Fruit fly (Drosophila melanogaster) whole organism, prepupa: Measurements from ENCODE around the gene CG11670.
A peak's percentile ranks its signal among the peaks of the same experiment; 100 is the strongest.

Experiments
- CG11294 ChIP-seq: fragments of 200-800 bp; sonication (Bioruptor generic); IDR thresholded peaks from 2 replicates; pipeline ENCODE4 v1.3.6; 2022; ENCODE audit warnings: missing biosample characterization, missing genetic modification characterization
- CG15336 ChIP-seq: fragments of 200-800 bp; sonication (Bioruptor generic); IDR thresholded peaks from 2 replicates; pipeline ENCODE4 v1.3.6; 2022; ENCODE audit warnings: missing biosample characterization, missing genetic modification characterization
- CG3032 ChIP-seq: fragments of 200-800 bp; optimal IDR thresholded peaks from 2 replicates; lab custom pipeline; 2019; ENCODE audit warnings: missing biosample characterization, mild to moderate bottlenecking, missing genetic modification characterization, moderate library complexity
- CG31627 ChIP-seq: fragments of 200-800 bp; sonication (Bioruptor generic); optimal IDR thresholded peaks from 3 replicates; lab custom pipeline; 2016; ENCODE audit warnings: missing biosample characterization, missing genetic modification characterization
- CG32006 ChIP-seq: fragments of 200-800 bp; sonication (Bioruptor generic); optimal IDR thresholded peaks from 3 replicates; lab custom pipeline; 2017; ENCODE audit warnings: missing biosample characterization, mild to moderate bottlenecking, missing genetic modification characterization
- CG3919 ChIP-seq: fragments of 200-800 bp; sonication (Bioruptor generic); optimal IDR thresholded peaks from 3 replicates; lab custom pipeline; 2016; ENCODE audit warnings: missing biosample characterization, missing genetic modification characterization
- CG4318 ChIP-seq: fragments of 200-800 bp; sonication (Bioruptor generic); optimal IDR thresholded peaks from 3 replicates; lab custom pipeline; 2017; ENCODE audit warnings: missing biosample characterization, mild to moderate bottlenecking, missing genetic modification characterization
- CG6163 ChIP-seq: fragments of 200-800 bp; sonication (Bioruptor generic); IDR thresholded peaks from 3 replicates; pipeline ENCODE4 v1.3.6; 2022; ENCODE audit warnings: missing biosample characterization, missing genetic modification characterization
- CG6276 ChIP-seq: fragments of 200-800 bp; sonication (Bioruptor generic); optimal IDR thresholded peaks from 2 replicates; lab custom pipeline; 2017; ENCODE audit warnings: missing biosample characterization, mild to moderate bottlenecking, missing genetic modification characterization
- CG7368 ChIP-seq: fragments of 200-800 bp; sonication (Bioruptor generic); optimal IDR thresholded peaks from 3 replicates; lab custom pipeline; 2016; ENCODE audit warnings: missing biosample characterization, missing genetic modification characterization
- CG8119 ChIP-seq: fragments of 200-800 bp; sonication (Bioruptor generic); IDR thresholded peaks from 3 replicates; pipeline ENCODE4 v1.3.6; 2022; ENCODE audit warnings: missing biosample characterization, missing genetic modification characterization
- CG8319 ChIP-seq: fragments of 200-800 bp; sonication (Bioruptor generic); optimal IDR thresholded peaks from 3 replicates; lab custom pipeline; 2016; ENCODE audit warnings: missing biosample characterization, missing genetic modification characterization
- CG8632 ChIP-seq: fragments of 200-800 bp; sonication (Bioruptor generic); optimal IDR thresholded peaks from 3 replicates; lab custom pipeline; 2016; ENCODE audit warnings: missing biosample characterization, missing genetic modification characterization
- CG9139 ChIP-seq: fragments of 200-800 bp; sonication (Bioruptor generic); optimal IDR thresholded peaks from 3 replicates; lab custom pipeline; 2017; ENCODE audit warnings: missing biosample characterization, mild to moderate bottlenecking, missing genetic modification characterization
- Eip75B ChIP-seq: fragments of 200-800 bp; sonication (Bioruptor generic); optimal IDR thresholded peaks from 3 replicates; lab custom pipeline; 2016; ENCODE audit warnings: missing biosample characterization, missing genetic modification characterization
- Eip93F ChIP-seq: fragments of 200-800 bp; sonication (Bioruptor generic); optimal IDR thresholded peaks from 2 replicates; lab custom pipeline; 2016; ENCODE audit warnings: missing biosample characterization, mild to moderate bottlenecking, missing genetic modification characterization
- Ets21C ChIP-seq: fragments of 200-800 bp; sonication (Bioruptor generic); optimal IDR thresholded peaks from 3 replicates; lab custom pipeline; 2016; ENCODE audit warnings: missing biosample characterization, missing genetic modification characterization
- Ets96B ChIP-seq: fragments of 200-800 bp; optimal IDR thresholded peaks from 2 replicates; lab custom pipeline; 2019; ENCODE audit warnings: missing biosample characterization, mild to moderate bottlenecking, missing genetic modification characterization, moderate library complexity
- Hr4 ChIP-seq: fragments of 200-800 bp; sonication (Bioruptor generic); optimal IDR thresholded peaks from 3 replicates; lab custom pipeline; 2016; ENCODE audit warnings: missing biosample characterization, missing genetic modification characterization
- Lpt ChIP-seq: fragments of 200-800 bp; sonication (Bioruptor generic); optimal IDR thresholded peaks from 3 replicates; lab custom pipeline; 2016; ENCODE audit warnings: missing biosample characterization, missing genetic modification characterization
- Met ChIP-seq: fragments of 200-800 bp; sonication (Bioruptor generic); optimal IDR thresholded peaks from 3 replicates; lab custom pipeline; 2016; ENCODE audit warnings: missing biosample characterization, missing genetic modification characterization
- OdsH ChIP-seq: fragments of 200-800 bp; sonication (Bioruptor generic); optimal IDR thresholded peaks from 3 replicates; lab custom pipeline; 2016; ENCODE audit warnings: missing biosample characterization, missing genetic modification characterization
- Sox102F ChIP-seq: fragments of 200-800 bp; sonication (Bioruptor generic); optimal IDR thresholded peaks from 2 replicates; lab custom pipeline; 2016; ENCODE audit warnings: missing biosample characterization, mild to moderate bottlenecking, missing genetic modification characterization
- Sox14 ChIP-seq: fragments of 200-800 bp; sonication (Bioruptor generic); optimal IDR thresholded peaks from 3 replicates; lab custom pipeline; 2016; ENCODE audit warnings: missing biosample characterization, missing genetic modification characterization
- acj6 ChIP-seq: fragments of 200-800 bp; sonication (Bioruptor generic); optimal IDR thresholded peaks from 3 replicates; lab custom pipeline; 2016; ENCODE audit warnings: missing biosample characterization, missing genetic modification characterization
- cyc ChIP-seq: fragments of 200-800 bp; sonication (Bioruptor generic); optimal IDR thresholded peaks from 3 replicates; lab custom pipeline; 2016; ENCODE audit warnings: missing biosample characterization, missing genetic modification characterization
- dac ChIP-seq: fragments of 200-800 bp; sonication (Bioruptor generic); optimal IDR thresholded peaks from 2 replicates; lab custom pipeline; 2017; ENCODE audit warnings: missing biosample characterization, mild to moderate bottlenecking, missing genetic modification characterization
- dsx ChIP-seq: fragments of 200-800 bp; optimal IDR thresholded peaks from 3 replicates; lab custom pipeline; 2019; ENCODE audit warnings: missing biosample characterization, mild to moderate bottlenecking, missing genetic modification characterization, moderate library complexity; ENCODE audit not compliant: poor library complexity, severe bottlenecking
- fd59A ChIP-seq: fragments of 200-800 bp; sonication (Bioruptor generic); optimal IDR thresholded peaks from 2 replicates; lab custom pipeline; 2017; ENCODE audit warnings: missing biosample characterization, mild to moderate bottlenecking, missing genetic modification characterization, missing genetic modification reagents
- fd85E ChIP-seq: fragments of 200-800 bp; sonication (Bioruptor generic); optimal IDR thresholded peaks from 3 replicates; lab custom pipeline; 2016; ENCODE audit warnings: missing biosample characterization, missing genetic modification characterization
- lz ChIP-seq: fragments of 200-800 bp; sonication (Bioruptor generic); optimal IDR thresholded peaks from 3 replicates; lab custom pipeline; 2016; ENCODE audit warnings: missing biosample characterization, missing genetic modification characterization
- net ChIP-seq: fragments of 200-800 bp; sonication (Bioruptor generic); optimal IDR thresholded peaks from 3 replicates; lab custom pipeline; 2016; ENCODE audit warnings: missing biosample characterization, missing genetic modification characterization
- salr ChIP-seq, 2 experiments: fragments of 200-800 bp; sonication (Bioruptor generic); optimal IDR thresholded peaks; 3 replicates each; lab custom pipeline; 2016 to 2018; ENCODE audit warnings: missing biosample characterization in 2 of 2, missing genetic modification characterization in 2 of 2, mild to moderate bottlenecking in 1 of 2
- spab ChIP-seq: fragments of 200-800 bp; sonication (Bioruptor generic); optimal IDR thresholded peaks from 2 replicates; lab custom pipeline; 2017; ENCODE audit warnings: missing biosample characterization, mild to moderate bottlenecking, missing genetic modification characterization, missing genetic modification reagents
- ss ChIP-seq, 2 experiments: fragments of 200-800 bp; sonication (Bioruptor generic); optimal IDR thresholded peaks; 2 replicates in 1 of 2; 3 replicates in 1 of 2; lab custom pipeline; 2017 to 2018; ENCODE audit warnings: mild to moderate bottlenecking in 2 of 2, missing biosample characterization in 2 of 2, missing genetic modification characterization in 2 of 2, moderate library complexity in 1 of 2
- svp ChIP-seq: fragments of 200-800 bp; sonication (Bioruptor generic); peaks from one replicate; lab custom pipeline; 2016; ENCODE audit warnings: missing biosample characterization, missing genetic modification characterization
- vri ChIP-seq: fragments of 200-800 bp; sonication (Bioruptor generic); optimal IDR thresholded peaks from 3 replicates; lab custom pipeline; 2016; ENCODE audit warnings: missing biosample characterization, mild to moderate bottlenecking, missing genetic modification characterization

The CG11670 gene

dm6 chr3R:13015811-13016766 is 25.8 kb upstream of the CG11670 start (continued):
- no peak for TF ChIP-seq CG8319 (GFP tag; lab: Kevin White, UChicago)
- no peak for TF ChIP-seq dac (GFP tag; lab: Kevin White, UChicago)
- TF ChIP-seq CG4318 (GFP tag; lab: Kevin White, UChicago), result no peak
- peak; percentile 22 for TF ChIP-seq CG32006 (GFP tag; lab: Kevin White, UChicago)
- peak; percentile 57 for TF ChIP-seq CG6276 (GFP tag; lab: Kevin White, UChicago)
- TF ChIP-seq spab (GFP tag; lab: Kevin White, UChicago), result peak; percentile 47
- peak; percentile 17 for TF ChIP-seq Eip75B
- TF ChIP-seq CG7368, result no peak
- no peak for TF ChIP-seq fd85E
- peak; percentile 19 for TF ChIP-seq net
- no peak for TF ChIP-seq salr (GFP tag; optimal IDR thresholded peaks at IDR 0.05; lab: Kevin White, UChicago)
- TF ChIP-seq ss (GFP tag; optimal IDR thresholded peaks at IDR 0.05; lab: Kevin White, UChicago), result peak; percentile 51 to 70
- peak; percentile 40; the same call in 2 of the 3 replicates for TF ChIP-seq CG8119 (GFP tag; lab: Robert Waterston, UW)
- no peak for TF ChIP-seq Sox102F (GFP tag; lab: Kevin White, UChicago)
- TF ChIP-seq CG8632, result no peak
- peak; percentile 4 for TF ChIP-seq cyc (GFP tag; lab: Kevin White, UChicago)
- no peak for TF ChIP-seq CG3919 (GFP tag; lab: Kevin White, UChicago)

dm6 chr3R:13017623-13018036 is 24.2 kb upstream of the CG11670 start:
- peak; percentile 15 for TF ChIP-seq Lpt (GFP tag; lab: Kevin White, UChicago)
- peak; percentile 96 for TF ChIP-seq vri (GFP tag; lab: Kevin White, UChicago)
- no peak for TF ChIP-seq Sox14 (GFP tag; lab: Kevin White, UChicago)
- peak; percentile 40 for TF ChIP-seq CG15336

- peak; percentile 98 for TF ChIP-seq vri (GFP tag; lab: Kevin White, UChicago)
- no peak for TF ChIP-seq Eip93F
- TF ChIP-seq OdsH (GFP tag; lab: Kevin White, UChicago), result no peak
- no peak for TF ChIP-seq CG31627 (GFP tag; lab: Kevin White, UChicago)
Observed at dm6 chr3R:13018284-13018900, 23.5 kb upstream of the CG11670 start.

dm6 chr3R:13018995-13019394 is 22.9 kb upstream of the CG11670 start:
- TF ChIP-seq acj6 (GFP tag; lab: Kevin White, UChicago) (no peak), fd85E (no peak), dsx (GFP tag; lab: Kevin White, UChicago) (no peak), Sox14 (GFP tag; lab: Kevin White, UChicago) (no peak), CG4318 (GFP tag; lab: Kevin White, UChicago) (no peak), Ets96B (tag; lab: Kevin White, UChicago) (no peak), CG9139 (GFP tag; lab: Kevin White, UChicago) (no peak), Met (GFP tag; lab: Kevin White, UChicago) (no peak), Ets21C (no peak), ss (GFP tag; optimal IDR thresholded peaks at IDR 0.05; lab: Kevin White, UChicago) (no peak), Hr4 (GFP tag; lab: Kevin White, UChicago) (no peak), svp (GFP tag; lab: Kevin White, UChicago) (no peak), CG3032 (no peak), fd59A (no peak), CG11294 (GFP tag; lab: Robert Waterston, UW) (no peak), CG8319 (GFP tag; lab: Kevin White, UChicago) (no peak), lz (no peak), dac (GFP tag; lab: Kevin White, UChicago) (no peak), CG6163 (GFP tag; lab: Robert Waterston, UW) (no peak)
